Fruit fly (Drosophila melanogaster) whole organism, pupa: ENCODE data around the gene PICK1.

Experiments
- CG10348 ChIP-seq: fragments of 200-800 bp; sonication (Bioruptor generic); IDR thresholded peaks from 2 replicates; pipeline ENCODE4 v1.3.6; 2022; ENCODE audit warnings: missing biosample characterization, missing genetic modification characterization
- CG13204 ChIP-seq: fragments of 200-800 bp; sonication (Bioruptor generic); optimal IDR thresholded peaks from 2 replicates; lab custom pipeline; 2018; ENCODE audit warnings: missing biosample characterization, mild to moderate bottlenecking, missing genetic modification characterization, moderate library complexity
- CG14655 ChIP-seq: fragments of 200-800 bp; sonication (Bioruptor generic); optimal IDR thresholded peaks from 3 replicates; lab custom pipeline; 2017; ENCODE audit warnings: mild to moderate bottlenecking, missing biosample characterization, missing genetic modification reagents, missing genetic modification characterization
- CG34367 ChIP-seq: fragments of 200-800 bp; sonication (Bioruptor generic); optimal IDR thresholded peaks from 2 replicates; lab custom pipeline; 2018; ENCODE audit warnings: missing biosample characterization, mild to moderate bottlenecking, missing genetic modification characterization
- CG9948 ChIP-seq: fragments of 200-800 bp; sonication (Bioruptor generic); optimal IDR thresholded peaks from 2 replicates; lab custom pipeline; 2018; ENCODE audit warnings: missing biosample characterization, mild to moderate bottlenecking, missing genetic modification characterization, moderate library complexity
- D1 ChIP-seq: fragments of 200-800 bp; sonication (Bioruptor generic); optimal IDR thresholded peaks from 2 replicates; lab custom pipeline; 2018; ENCODE audit warnings: missing biosample characterization, mild to moderate bottlenecking, missing genetic modification characterization, moderate library complexity
- Pif1A ChIP-seq: fragments of 200-800 bp; sonication (Bioruptor generic); optimal IDR thresholded peaks from 3 replicates; lab custom pipeline; 2016; ENCODE audit warnings: missing biosample characterization, missing genetic modification characterization
- Pif1B ChIP-seq: fragments of 200-800 bp; sonication (Bioruptor generic); optimal IDR thresholded peaks from 3 replicates; lab custom pipeline; 2016; ENCODE audit warnings: missing biosample characterization, missing genetic modification characterization
- rn ChIP-seq: fragments of 200-800 bp; sonication (Bioruptor generic); IDR thresholded peaks from 2 replicates; pipeline ENCODE4 v1.3.6; 2022; ENCODE audit warnings: missing biosample characterization, missing genetic modification characterization

DNA sequence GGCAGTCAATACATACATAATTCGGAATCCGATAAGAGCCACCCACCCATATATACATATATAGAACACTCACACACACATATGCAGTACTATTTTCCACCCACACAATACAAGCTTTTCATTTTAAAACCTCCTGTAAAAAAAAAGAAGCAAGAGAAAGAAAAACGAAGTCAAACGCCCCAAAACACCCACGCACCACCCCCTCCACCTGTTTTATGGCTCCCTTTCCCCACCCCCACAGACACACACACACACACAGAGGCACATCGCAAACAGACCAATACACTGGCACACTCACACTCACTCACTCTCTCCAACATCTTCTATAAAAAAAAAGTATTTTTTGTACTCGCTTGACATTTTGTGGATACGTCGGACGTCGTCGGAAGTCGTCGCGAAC is 37.5 kb upstream of the PICK1 start:
- TF ChIP-seq CG34367 (tag; lab: Kevin White, UChicago) (no peak), CG13204 (GFP tag; lab: Kevin White, UChicago) (no peak), D1 (no peak), Pif1B (GFP tag; lab: Kevin White, UChicago) (no peak), CG9948 (tag; lab: Kevin White, UChicago) (no peak), Pif1A (GFP tag; lab: Kevin White, UChicago) (no peak), rn (no peak), CG14655 (GFP tag; lab: Kevin White, UChicago) (no peak), CG10348 (GFP tag; lab: Robert Waterston, UW) (no peak)
